Worm (Caenorhabditis elegans) whole organism, mixed stage, embryonic: Measurements from ENCODE around the gene B0563.8.

Source experiments
- bed-3 ChIP-seq: fragments of 200-800 bp; sonication (Bioruptor generic); optimal IDR thresholded peaks from 3 replicates; lab custom pipeline; 2018; ENCODE audit warnings: mild to moderate bottlenecking, missing genetic modification characterization, moderate library complexity, missing compliant biosample characterization
- blmp-1 ChIP-seq: fragments of 150-350 bp; optimal IDR thresholded peaks from 2 replicates; lab custom pipeline; 2014; ENCODE audit warnings: missing biosample characterization, missing genetic modification characterization
- ceh-39 ChIP-seq: fragments of 150-350 bp; optimal IDR thresholded peaks from 2 replicates; lab custom pipeline; 2014; ENCODE audit warnings: missing biosample characterization, missing genetic modification characterization
- ceh-43 ChIP-seq: fragments of 200-800 bp; sonication (Bioruptor generic); optimal IDR thresholded peaks from 2 replicates; lab custom pipeline; 2018; ENCODE audit warnings: mild to moderate bottlenecking, missing genetic modification characterization, moderate library complexity, missing compliant biosample characterization
- ceh-83 ChIP-seq: fragments of 200-800 bp; sonication (Bioruptor generic); optimal IDR thresholded peaks from 2 replicates; lab custom pipeline; 2018; ENCODE audit warnings: mild to moderate bottlenecking, missing genetic modification characterization, missing compliant biosample characterization
- ces-1 ChIP-seq: fragments of 150-350 bp; optimal IDR thresholded peaks from 2 replicates; lab custom pipeline; 2014; ENCODE audit warnings: missing biosample characterization, missing genetic modification reagents, missing genetic modification characterization
- drap-1 ChIP-seq: fragments of 200-800 bp; sonication (Bioruptor generic); optimal IDR thresholded peaks from 3 replicates; lab custom pipeline; 2018; ENCODE audit warnings: mild to moderate bottlenecking, missing genetic modification characterization, missing compliant biosample characterization
- elt-1 ChIP-seq: sonication (generic microtip); optimal IDR thresholded peaks from 2 replicates; lab custom pipeline; 2017; ENCODE audit warnings: missing genetic modification characterization, mild to moderate bottlenecking, missing compliant biosample characterization, antibody characterized with exemption, moderate library complexity, borderline replicate concordance; ENCODE audit not compliant: insufficient read depth
- elt-3 ChIP-seq: fragments of 150-350 bp; optimal IDR thresholded peaks from 2 replicates; lab custom pipeline; 2014; ENCODE audit warnings: missing biosample characterization, missing genetic modification characterization
- flh-1 ChIP-seq: fragments of 200-800 bp; sonication (Bioruptor generic); optimal IDR thresholded peaks from 2 replicates; lab custom pipeline; 2018; ENCODE audit warnings: mild to moderate bottlenecking, missing genetic modification characterization, moderate library complexity, missing compliant biosample characterization
- hlh-1 ChIP-seq: fragments of 150-350 bp; optimal IDR thresholded peaks from 2 replicates; lab custom pipeline; 2014; ENCODE audit warnings: missing biosample characterization, missing genetic modification reagents, missing genetic modification characterization
- lin-13 ChIP-seq: fragments of 150-350 bp; optimal IDR thresholded peaks from 2 replicates; lab custom pipeline; 2014; ENCODE audit warnings: missing biosample characterization, missing genetic modification characterization
- lin-32 ChIP-seq: fragments of 200-800 bp; sonication (Bioruptor generic); optimal IDR thresholded peaks from 2 replicates; lab custom pipeline; 2018; ENCODE audit warnings: mild to moderate bottlenecking, missing genetic modification characterization, missing compliant biosample characterization
- lsy-2 ChIP-seq: fragments of 150-350 bp; optimal IDR thresholded peaks from 2 replicates; lab custom pipeline; 2014; ENCODE audit warnings: missing biosample characterization, missing genetic modification characterization
- mab-5 ChIP-seq: fragments of 150-350 bp; optimal IDR thresholded peaks from 2 replicates; lab custom pipeline; 2014; ENCODE audit warnings: missing biosample characterization, missing genetic modification characterization
- mep-1 ChIP-seq: fragments of 150-350 bp; optimal IDR thresholded peaks from 2 replicates; lab custom pipeline; 2017; ENCODE audit warnings: missing biosample characterization, missing genetic modification reagents, missing genetic modification characterization, inconsistent platforms
- mls-2 ChIP-seq: sonication (generic microtip); optimal IDR thresholded peaks from 2 replicates; lab custom pipeline; 2016; ENCODE audit warnings: mild to moderate bottlenecking, missing genetic modification characterization, moderate library complexity, missing compliant biosample characterization
- nhr-12 ChIP-seq: fragments of 150-350 bp; optimal IDR thresholded peaks from 2 replicates; lab custom pipeline; 2014; ENCODE audit warnings: missing biosample characterization, missing genetic modification characterization
- nhr-2 ChIP-seq: fragments of 150-350 bp; optimal IDR thresholded peaks from 2 replicates; lab custom pipeline; 2014; ENCODE audit warnings: missing biosample characterization, missing genetic modification characterization
- nhr-28 ChIP-seq: fragments of 150-350 bp; optimal IDR thresholded peaks from 2 replicates; lab custom pipeline; 2014; ENCODE audit warnings: missing biosample characterization, missing genetic modification characterization
- nhr-76 ChIP-seq: sonication (generic microtip); optimal IDR thresholded peaks from 2 replicates; lab custom pipeline; 2017; ENCODE audit warnings: missing biosample characterization, missing genetic modification characterization
- pha-4 ChIP-seq: fragments of 150-350 bp; optimal IDR thresholded peaks from 2 replicates; lab custom pipeline; 2018; ENCODE audit warnings: missing biosample characterization, missing genetic modification reagents, missing genetic modification characterization
- sem-2 ChIP-seq: fragments of 200-800 bp; sonication (Bioruptor generic); optimal IDR thresholded peaks from 2 replicates; lab custom pipeline; 2018; ENCODE audit warnings: mild to moderate bottlenecking, missing genetic modification characterization, missing compliant biosample characterization
- snpc-4 ChIP-seq: fragments of 150-350 bp; optimal IDR thresholded peaks from 2 replicates; lab custom pipeline; 2014; ENCODE audit warnings: missing biosample characterization, missing genetic modification characterization
- sptf-1 ChIP-seq: sonication (generic microtip); optimal IDR thresholded peaks from 2 replicates; lab custom pipeline; 2017; ENCODE audit warnings: mild to moderate bottlenecking, missing genetic modification characterization, moderate library complexity, missing compliant biosample characterization
- tbx-8 ChIP-seq: fragments of 200-800 bp; sonication (Bioruptor generic); optimal IDR thresholded peaks from 2 replicates; lab custom pipeline; 2018; ENCODE audit warnings: mild to moderate bottlenecking, missing genetic modification characterization, moderate library complexity, missing compliant biosample characterization
- unc-120 ChIP-seq: sonication (generic microtip); optimal IDR thresholded peaks from 2 replicates; lab custom pipeline; 2017; ENCODE audit warnings: missing genetic modification characterization, missing compliant biosample characterization; ENCODE audit not compliant: poor library complexity, severe bottlenecking
- unc-62 ChIP-seq: fragments of 150-350 bp; optimal IDR thresholded peaks from 2 replicates; lab custom pipeline; 2014; ENCODE audit warnings: missing biosample characterization, missing genetic modification reagents, missing genetic modification characterization
- zip-8 ChIP-seq: fragments of 150-350 bp; optimal IDR thresholded peaks from 2 replicates; lab custom pipeline; 2014; ENCODE audit warnings: missing biosample characterization, missing genetic modification characterization

B0563.8 gene

ce11 chrX:9161253-9161904 lies 12.9 kb downstream of the B0563.8 start:
- TF ChIP-seq ces-1 (GFP tag; lab: Kevin White, UChicago) = peak; percentile 88
- no peak for TF ChIP-seq drap-1 (GFP tag; lab: Kevin White, UChicago)
- TF ChIP-seq unc-120 = peak; percentile 73
- TF ChIP-seq nhr-12 (tag; lab: Kevin White, UChicago) = no peak
- TF ChIP-seq hlh-1 (tag; lab: Kevin White, UChicago) = peak; percentile 96
- peak; percentile 66 for TF ChIP-seq unc-62 (GFP tag; lab: Kevin White, UChicago)

DNA sequence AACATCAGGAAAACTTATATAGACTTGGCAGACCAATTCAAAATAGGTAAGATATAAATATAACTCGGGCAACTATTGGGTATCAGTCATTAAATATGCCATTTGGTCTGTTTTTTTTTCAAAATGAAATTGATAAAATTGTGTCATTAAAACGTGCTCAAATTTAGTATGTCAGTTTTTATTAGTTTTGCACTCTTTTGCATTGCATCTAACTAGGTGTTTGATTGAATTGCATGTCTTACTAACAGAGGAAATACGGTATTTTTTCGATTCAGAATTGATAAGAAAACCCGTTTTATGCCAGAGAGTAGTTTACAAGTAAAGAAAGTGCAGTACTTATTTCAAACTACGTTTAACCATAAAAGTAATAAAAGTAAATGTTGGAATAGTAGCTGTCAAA lies 18.6 kb downstream of the B0563.8 start:
- TF ChIP-seq nhr-12 (tag; lab: Kevin White, UChicago) (no peak), unc-120 (no peak), pha-4 (tag; lab: Kevin White, UChicago) (no peak), blmp-1 (tag; lab: Kevin White, UChicago) (no peak), drap-1 (GFP tag; lab: Kevin White, UChicago) (no peak)

- TF ChIP-seq mep-1 (tag; lab: Kevin White, UChicago) (no peak), mls-2 (tag; lab: Kevin White, UChicago) (no peak), zip-8 (no peak), elt-3 (tag; lab: Kevin White, UChicago) (no peak), blmp-1 (tag; lab: Kevin White, UChicago) (no peak), ceh-39 (tag; lab: Kevin White, UChicago) (no peak), tbx-8 (GFP tag; lab: Kevin White, UChicago) (no peak), unc-120 (no peak), sptf-1 (tag; lab: Kevin White, UChicago) (no peak), nhr-2 (tag; lab: Kevin White, UChicago) (no peak)
These were observed 20.1 kb downstream of the B0563.8 start, which contains the start of gene B0563.7 for ce11 chrX:9154216-9154615. B0563.7 (minus strand) TSS chrX:9154316.

DNA sequence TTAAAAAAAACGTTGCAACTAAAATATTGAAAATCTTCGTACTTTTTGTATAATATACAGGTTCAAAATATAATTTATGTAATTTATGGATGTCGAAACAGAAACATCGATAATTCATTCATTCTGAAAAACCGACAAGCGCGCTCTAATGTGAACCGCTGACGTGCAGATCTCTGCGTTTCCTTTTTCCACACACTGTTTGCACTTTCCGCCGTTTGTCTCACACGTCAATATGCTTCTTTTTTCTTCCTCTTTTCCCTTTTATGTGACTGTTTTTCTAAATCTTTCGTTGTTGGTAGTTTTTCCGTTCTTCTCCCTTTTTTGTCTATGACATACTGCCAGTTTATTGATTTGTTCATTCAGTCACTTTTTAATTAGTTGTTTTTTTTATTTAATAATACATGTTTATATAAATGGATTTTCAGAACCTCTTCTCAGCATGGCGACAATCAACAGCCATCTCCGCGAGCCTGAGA lies 24.0 kb downstream of the B0563.8 start, which contains the start of gene tmbi-4:
tmbi-4 (plus strand) TSS at position 426 of the 476 bp plus-strand sequence.
- peak; percentile 59 for TF ChIP-seq hlh-1 (tag; lab: Kevin White, UChicago)
- TF ChIP-seq tbx-8 (GFP tag; lab: Kevin White, UChicago) = no peak
- no peak for TF ChIP-seq lin-32 (GFP tag; lab: Kevin White, UChicago)
- no peak for TF ChIP-seq nhr-28
- no peak for TF ChIP-seq nhr-2 (tag; lab: Kevin White, UChicago)
- TF ChIP-seq drap-1 (GFP tag; lab: Kevin White, UChicago) = no peak
- peak; percentile 44 for TF ChIP-seq ceh-39 (tag; lab: Kevin White, UChicago)
- TF ChIP-seq nhr-12 (tag; lab: Kevin White, UChicago) = no peak
- TF ChIP-seq mep-1 (tag; lab: Kevin White, UChicago) = peak; percentile 26
- peak; percentile 44 for TF ChIP-seq ces-1 (GFP tag; lab: Kevin White, UChicago)

DNA sequence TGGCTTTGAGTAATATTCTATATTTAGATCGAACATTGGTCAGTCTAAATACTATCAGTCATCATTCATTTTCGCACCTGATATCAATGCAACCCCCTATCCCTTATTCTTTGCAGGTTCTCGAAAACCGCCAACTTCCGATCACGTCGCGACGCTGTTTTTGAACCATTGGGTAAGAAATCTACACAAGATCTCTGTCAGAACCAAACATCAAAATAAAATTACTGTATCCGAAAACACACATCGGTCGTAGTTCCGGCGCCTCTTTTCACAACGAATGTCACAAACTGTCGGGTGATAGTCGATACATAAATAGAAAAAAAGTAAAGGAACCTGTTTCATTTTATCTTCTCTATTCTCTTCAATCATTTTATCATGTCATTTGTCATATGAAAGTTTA lies 27.4 kb downstream of the B0563.8 start:
- no peak for TF ChIP-seq ceh-43 (GFP tag; lab: Kevin White, UChicago)
- no peak for TF ChIP-seq tbx-8 (GFP tag; lab: Kevin White, UChicago)
- no peak for TF ChIP-seq flh-1 (GFP tag; lab: Kevin White, UChicago)
- no peak for TF ChIP-seq sem-2 (GFP tag; lab: Kevin White, UChicago)
- TF ChIP-seq mep-1 (tag; lab: Kevin White, UChicago) = no peak
- no peak for TF ChIP-seq ceh-39 (tag; lab: Kevin White, UChicago)
- TF ChIP-seq zip-8 = no peak
- TF ChIP-seq lin-32 (GFP tag; lab: Kevin White, UChicago) = no peak
- no peak for TF ChIP-seq mab-5 (tag; lab: Kevin White, UChicago)
- no peak for TF ChIP-seq elt-3 (tag; lab: Kevin White, UChicago)
- TF ChIP-seq unc-62 (GFP tag; lab: Kevin White, UChicago) = no peak
- no peak for TF ChIP-seq lsy-2 (tag; lab: Kevin White, UChicago)
- no peak for TF ChIP-seq nhr-76 (tag; lab: Kevin White, UChicago)
- no peak for TF ChIP-seq nhr-28
- TF ChIP-seq, all 35 proteins: peak for 0

- TF ChIP-seq bed-3 (GFP tag; lab: Kevin White, UChicago) (no peak), ces-1 (GFP tag; lab: Kevin White, UChicago) (no peak), nhr-28 (no peak), nhr-12 (tag; lab: Kevin White, UChicago) (no peak), nhr-76 (tag; lab: Kevin White, UChicago) (no peak), unc-62 (GFP tag; lab: Kevin White, UChicago) (no peak), lin-13 (tag; lab: Kevin White, UChicago) (no peak), elt-1 (no peak), mab-5 (tag; lab: Kevin White, UChicago) (no peak), tbx-8 (GFP tag; lab: Kevin White, UChicago) (no peak), snpc-4 (no peak), sptf-1 (tag; lab: Kevin White, UChicago) (no peak), ceh-83 (no peak)
These were observed 28.5 kb downstream of the B0563.8 start, which contains the start of gene B0563.5 for ce11 chrX:9145848-9146247. B0563.5 (plus strand) TSS chrX:9146148.
